Worm (Caenorhabditis elegans) whole organism, L2 larva: ENCODE results near the gene lmd-3.

Experiments used
- C34F6.9 ChIP-seq: fragments of 150-350 bp; optimal IDR thresholded peaks from 2 replicates; lab custom pipeline; 2014; ENCODE audit warnings: missing biosample characterization, missing genetic modification characterization
- F13H6.1 ChIP-seq: sonication (generic microtip); optimal IDR thresholded peaks from 2 replicates; lab custom pipeline; 2016; ENCODE audit warnings: missing genetic modification characterization, missing compliant biosample characterization
- R02D3.7 ChIP-seq: fragments of 150-350 bp; optimal IDR thresholded peaks from 2 replicates; lab custom pipeline; 2014; ENCODE audit warnings: missing biosample characterization, missing genetic modification characterization
- Y55F3AM.14 ChIP-seq: fragments of 200-800 bp; sonication (Bioruptor generic); optimal IDR thresholded peaks from 2 replicates; lab custom pipeline; 2018; ENCODE audit warnings: mild to moderate bottlenecking, missing genetic modification characterization, missing compliant biosample characterization
- ZK546.5 ChIP-seq: sonication (generic microtip); optimal IDR thresholded peaks from 2 replicates; lab custom pipeline; 2017; ENCODE audit warnings: missing biosample characterization, missing genetic modification characterization
- alr-1 ChIP-seq: fragments of 150-350 bp; optimal IDR thresholded peaks from 2 replicates; lab custom pipeline; 2014; ENCODE audit warnings: missing biosample characterization, missing genetic modification characterization
- aly-2 ChIP-seq: fragments of 150-350 bp; optimal IDR thresholded peaks from 2 replicates; lab custom pipeline; 2014; ENCODE audit warnings: missing biosample characterization, missing genetic modification characterization
- ama-1 ChIP-seq: fragments of 150-350 bp; optimal IDR thresholded peaks from 2 replicates; lab custom pipeline; 2018; ENCODE audit warnings: inconsistent platforms
- blmp-1 ChIP-seq: sonication (generic microtip); optimal IDR thresholded peaks from 2 replicates; lab custom pipeline; 2017; ENCODE audit warnings: missing genetic modification characterization, mild to moderate bottlenecking, missing compliant biosample characterization, antibody characterized with exemption, moderate library complexity; ENCODE audit not compliant: insufficient read depth
- ceh-16 ChIP-seq: fragments of 150-350 bp; optimal IDR thresholded peaks from 2 replicates; lab custom pipeline; 2014; ENCODE audit warnings: missing biosample characterization, missing genetic modification characterization
- ceh-82 ChIP-seq: fragments of 150-350 bp; optimal IDR thresholded peaks from 2 replicates; lab custom pipeline; 2014; ENCODE audit warnings: missing biosample characterization, missing genetic modification characterization
- crh-2 ChIP-seq: sonication (generic microtip); optimal IDR thresholded peaks from 2 replicates; lab custom pipeline; 2017; ENCODE audit warnings: missing biosample characterization, missing genetic modification characterization
- dmd-4 ChIP-seq: sonication (generic microtip); optimal IDR thresholded peaks from 2 replicates; lab custom pipeline; 2017; ENCODE audit warnings: missing biosample characterization, missing genetic modification characterization
- egl-27 ChIP-seq: sonication (generic microtip); optimal IDR thresholded peaks from 3 replicates; lab custom pipeline; 2017; ENCODE audit warnings: missing biosample characterization, missing genetic modification reagents, missing genetic modification characterization
- elt-1 ChIP-seq: fragments of 150-350 bp; optimal IDR thresholded peaks from 2 replicates; lab custom pipeline; 2014; ENCODE audit warnings: missing biosample characterization, missing genetic modification characterization
- elt-3 ChIP-seq: sonication (generic microtip); optimal IDR thresholded peaks from 2 replicates; lab custom pipeline; 2017; ENCODE audit warnings: missing biosample characterization, missing genetic modification characterization
- fos-1 ChIP-seq: fragments of 150-350 bp; optimal IDR thresholded peaks from 2 replicates; lab custom pipeline; 2014; ENCODE audit warnings: missing biosample characterization, missing genetic modification characterization
- gmeb-1 ChIP-seq: fragments of 150-350 bp; optimal IDR thresholded peaks from 2 replicates; lab custom pipeline; 2014; ENCODE audit warnings: missing biosample characterization, missing genetic modification characterization
- lin-11 ChIP-seq: fragments of 150-350 bp; sonication (generic microtip); optimal IDR thresholded peaks from 2 replicates; lab custom pipeline; 2014; ENCODE audit warnings: missing biosample characterization, missing genetic modification characterization, inconsistent platforms, mixed read lengths
- lin-13 ChIP-seq: fragments of 150-350 bp; optimal IDR thresholded peaks from 2 replicates; lab custom pipeline; 2014; ENCODE audit warnings: missing biosample characterization, missing genetic modification reagents, missing genetic modification characterization
- lin-39 ChIP-seq: fragments of 150-350 bp; optimal IDR thresholded peaks from 2 replicates; lab custom pipeline; 2014; ENCODE audit warnings: missing biosample characterization, missing genetic modification reagents, missing genetic modification characterization
- lsy-2 ChIP-seq, 2 experiments: fragments of 150-350 bp in 1 of 2; sonication (generic microtip) in 1 of 2; optimal IDR thresholded peaks; 2 replicates each; lab custom pipeline; 2014 to 2017; ENCODE audit warnings: missing biosample characterization in 2 of 2, missing genetic modification characterization in 2 of 2
- mab-5 ChIP-seq: fragments of 150-350 bp; optimal IDR thresholded peaks from 2 replicates; lab custom pipeline; 2014; ENCODE audit warnings: missing biosample characterization, missing genetic modification characterization
- mbf-1 ChIP-seq: sonication (generic microtip); optimal IDR thresholded peaks from 2 replicates; lab custom pipeline; 2017; ENCODE audit warnings: missing biosample characterization, missing genetic modification characterization
- mdl-1 ChIP-seq, 2 experiments: fragments of 150-350 bp in 1 of 2; sonication (generic microtip) in 1 of 2; optimal IDR thresholded peaks; 2 replicates each; lab custom pipeline; 2017; ENCODE audit warnings: missing biosample characterization in 2 of 2, missing genetic modification characterization in 2 of 2
- nhr-10 ChIP-seq: sonication (generic microtip); optimal IDR thresholded peaks from 2 replicates; lab custom pipeline; 2017; ENCODE audit warnings: missing biosample characterization, missing genetic modification characterization
- nhr-11 ChIP-seq: fragments of 150-350 bp; optimal IDR thresholded peaks from 2 replicates; lab custom pipeline; 2014; ENCODE audit warnings: missing biosample characterization, missing genetic modification characterization
- nhr-12 ChIP-seq: fragments of 150-350 bp; optimal IDR thresholded peaks from 2 replicates; lab custom pipeline; 2014; ENCODE audit warnings: missing biosample characterization, missing genetic modification characterization
- nhr-129 ChIP-seq: fragments of 150-350 bp; optimal IDR thresholded peaks from 2 replicates; lab custom pipeline; 2014; ENCODE audit warnings: missing biosample characterization, missing genetic modification characterization
- nhr-21 ChIP-seq: fragments of 150-350 bp; optimal IDR thresholded peaks from 2 replicates; lab custom pipeline; 2014; ENCODE audit warnings: missing biosample characterization, missing genetic modification characterization
- nhr-23 ChIP-seq: fragments of 150-350 bp; optimal IDR thresholded peaks from 2 replicates; lab custom pipeline; 2014; ENCODE audit warnings: missing biosample characterization, missing genetic modification reagents, missing genetic modification characterization
- nhr-237 ChIP-seq: fragments of 150-350 bp; optimal IDR thresholded peaks from 2 replicates; lab custom pipeline; 2014; ENCODE audit warnings: missing biosample characterization, missing genetic modification characterization
- nhr-25 ChIP-seq: fragments of 150-350 bp; sonication (generic microtip); optimal IDR thresholded peaks from 3 replicates; lab custom pipeline; 2014; ENCODE audit warnings: missing biosample characterization, missing genetic modification characterization
- nhr-6 ChIP-seq: fragments of 150-350 bp; optimal IDR thresholded peaks from 2 replicates; lab custom pipeline; 2014; ENCODE audit warnings: missing biosample characterization, missing genetic modification characterization
- nhr-77 ChIP-seq: fragments of 150-350 bp; optimal IDR thresholded peaks from 2 replicates; lab custom pipeline; 2014; ENCODE audit warnings: missing biosample characterization, missing genetic modification characterization
- peb-1 ChIP-seq: fragments of 150-350 bp; optimal IDR thresholded peaks from 2 replicates; lab custom pipeline; 2014; ENCODE audit warnings: missing biosample characterization, missing genetic modification characterization
- sem-4 ChIP-seq: fragments of 150-350 bp; optimal IDR thresholded peaks from 2 replicates; lab custom pipeline; 2014; ENCODE audit warnings: missing biosample characterization, missing genetic modification reagents, missing genetic modification characterization
- skn-1 ChIP-seq: sonication (generic microtip); optimal IDR thresholded peaks from 2 replicates; lab custom pipeline; 2017; ENCODE audit warnings: missing biosample characterization, missing genetic modification characterization
- sma-3 ChIP-seq: sonication (generic microtip); optimal IDR thresholded peaks from 2 replicates; lab custom pipeline; 2016; ENCODE audit warnings: missing genetic modification reagents, missing genetic modification characterization, missing compliant biosample characterization
- sma-9 ChIP-seq, 2 experiments: fragments of 150-350 bp in 1 of 2; sonication (generic microtip) in 1 of 2; optimal IDR thresholded peaks; 2 replicates each; lab custom pipeline; 2014 to 2016; ENCODE audit warnings: missing genetic modification characterization in 2 of 2, mild to moderate bottlenecking in 1 of 2, missing biosample characterization in 1 of 2, missing compliant biosample characterization in 1 of 2, missing genetic modification reagents in 1 of 2, moderate library complexity in 1 of 2
- snpc-4 ChIP-seq: fragments of 150-350 bp; optimal IDR thresholded peaks from 2 replicates; lab custom pipeline; 2014; ENCODE audit warnings: missing biosample characterization, missing genetic modification characterization
- unc-39 ChIP-seq: fragments of 150-350 bp; optimal IDR thresholded peaks from 2 replicates; lab custom pipeline; 2014; ENCODE audit warnings: missing biosample characterization, missing genetic modification characterization
- unc-55 ChIP-seq: fragments of 150-350 bp; sonication (generic microtip); optimal IDR thresholded peaks from 3 replicates; lab custom pipeline; 2014; ENCODE audit warnings: missing biosample characterization, missing genetic modification reagents, missing genetic modification characterization
- unc-62 ChIP-seq: fragments of 150-350 bp; optimal IDR thresholded peaks from 2 replicates; lab custom pipeline; 2014; ENCODE audit warnings: missing biosample characterization, missing genetic modification reagents, missing genetic modification characterization
- zag-1 ChIP-seq: fragments of 150-350 bp; optimal IDR thresholded peaks from 2 replicates; lab custom pipeline; 2014; ENCODE audit warnings: missing biosample characterization, missing genetic modification characterization
- ztf-1 ChIP-seq: fragments of 200-800 bp; sonication (Bioruptor generic); conservative IDR thresholded peaks from 2 replicates; pipeline ENCODE4 v1.3.6; 2022; ENCODE audit warnings: missing genetic modification characterization, missing compliant biosample characterization
- ztf-11 ChIP-seq: sonication (generic microtip); optimal IDR thresholded peaks from 2 replicates; lab custom pipeline; 2017; ENCODE audit warnings: missing biosample characterization, missing genetic modification characterization
- ztf-4 ChIP-seq: fragments of 150-350 bp; optimal IDR thresholded peaks from 2 replicates; lab custom pipeline; 2014; ENCODE audit warnings: missing biosample characterization, missing genetic modification characterization

The lmd-3 gene

DNA sequence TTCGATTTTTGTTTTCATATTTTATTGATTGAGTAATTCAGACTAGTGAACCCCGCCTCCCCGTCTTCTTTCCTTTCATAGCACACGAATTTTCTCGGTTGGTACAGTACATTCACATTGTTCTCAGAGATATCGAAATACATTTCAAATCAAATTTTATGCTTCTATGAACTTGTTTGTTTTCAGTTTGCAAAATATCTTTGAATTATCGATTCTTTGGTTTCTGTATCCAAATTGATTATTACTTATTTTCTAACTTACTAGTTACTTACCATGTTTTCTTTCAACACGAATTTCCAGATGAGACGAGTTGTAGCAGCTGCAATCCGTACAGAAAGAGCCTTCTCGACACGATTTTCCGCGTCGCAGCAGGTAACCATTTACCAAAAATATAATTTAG is 20.8 kb upstream of the lmd-3 start, which contains the start of gene mrps-2:
Gene mrps-2 (plus strand): TSS at position 301 of the 400 bp plus-strand sequence.
- TF ChIP-seq peb-1 (tag; lab: Kevin White, UChicago) (no peak), mdl-1 (tag; optimal IDR thresholded peaks at IDR 0.05; lab: Kevin White, UChicago) (no peak)

- TF ChIP-seq fos-1 (tag; lab: Kevin White, UChicago) (peak; percentile 47), crh-2 (peak; percentile 92), mab-5 (peak; percentile 84), F13H6.1 (tag; lab: Kevin White, UChicago) (peak; percentile 46), ztf-11 (tag; lab: Kevin White, UChicago) (no peak), blmp-1 (peak; percentile 19), skn-1 (peak; percentile 63), R02D3.7 (tag; lab: Kevin White, UChicago) (peak; percentile 76), lsy-2 (tag; optimal IDR thresholded peaks at IDR 0.05; lab: Kevin White, UChicago) (peak; percentile 50 to 90), ztf-4 (tag; lab: Kevin White, UChicago) (peak; percentile 42), aly-2 (tag; lab: Kevin White, UChicago) (no peak), elt-3 (no peak), nhr-11 (tag; lab: Kevin White, UChicago) (no peak), egl-27 (tag; lab: Kevin White, UChicago) (no peak), ztf-1 (GFP tag; lab: Robert Waterston, UW) (no peak), nhr-12 (tag; lab: Kevin White, UChicago) (no peak), mbf-1 (tag; lab: Kevin White, UChicago) (no peak), nhr-23 (tag; lab: Kevin White, UChicago) (no peak), unc-62 (GFP tag; lab: Kevin White, UChicago) (no peak), ama-1 (lab: Kevin White, UChicago) (no peak), lin-11 (no peak), ceh-16 (tag; lab: Kevin White, UChicago) (no peak), nhr-6 (tag; lab: Kevin White, UChicago) (peak; percentile 72), lin-39 (tag; lab: Kevin White, UChicago) (no peak), unc-39 (tag; lab: Kevin White, UChicago) (no peak), snpc-4 (peak; percentile 88), nhr-77 (tag; lab: Kevin White, UChicago) (no peak), nhr-237 (no peak), sma-9 (GFP tag; optimal IDR thresholded peaks at IDR 0.05; lab: Kevin White, UChicago) (peak; percentile 91), sma-9 (tag; optimal IDR thresholded peaks at IDR 0.05; lab: Kevin White, UChicago) (no peak), zag-1 (tag; lab: Kevin White, UChicago) (no peak), dmd-4 (tag; lab: Kevin White, UChicago) (no peak), elt-1 (tag; lab: Kevin White, UChicago) (no peak), nhr-25 (tag; lab: Kevin White, UChicago) (peak; percentile 76), Y55F3AM.14 (GFP tag; lab: Kevin White, UChicago) (no peak), ceh-82 (tag; lab: Kevin White, UChicago) (no peak), unc-55 (GFP tag; lab: Kevin White, UChicago) (peak; percentile 96), lin-13 (peak; percentile 83), C34F6.9 (peak; percentile 98), gmeb-1 (tag; lab: Kevin White, UChicago) (peak; percentile 86), sem-4 (tag; lab: Kevin White, UChicago) (peak; percentile 86), mdl-1 (tag; optimal IDR thresholded peaks at IDR 0.05; lab: Kevin White, UChicago) (peak in 1 of 2 experiments; percentile 34), nhr-129 (tag; lab: Kevin White, UChicago) (peak; percentile 85), sma-3 (GFP tag; lab: Kevin White, UChicago) (peak; percentile 77), alr-1 (tag; lab: Kevin White, UChicago) (no peak), ZK546.5 (tag; lab: Kevin White, UChicago) (no peak), nhr-10 (tag; lab: Kevin White, UChicago) (peak; percentile 12), nhr-21 (tag; lab: Kevin White, UChicago) (peak; percentile 61), peb-1 (tag; lab: Kevin White, UChicago) (no peak)
Measured at ce11 chrV:8462074-8462473, 17.5 kb upstream of the lmd-3 start, which contains the start of the genes dnj-22 and natc-1. Gene dnj-22 (minus strand): TSS chrV:8462120. Gene natc-1 (plus strand): TSS chrV:8462359.
